Fruit fly (Drosophila melanogaster) whole organism, embryonic: ENCODE data around the gene CG9497.

Source experiments
- Asciz ChIP-seq: fragments of 200-800 bp; sonication (Bioruptor generic); optimal IDR thresholded peaks from 2 replicates; lab custom pipeline; 2017; ENCODE audit warnings: missing biosample characterization, mild to moderate bottlenecking, missing genetic modification characterization, missing genetic modification reagents
- CG10565 ChIP-seq: fragments of 200-800 bp; sonication (Bioruptor generic); optimal IDR thresholded peaks from 3 replicates; lab custom pipeline; 2016; ENCODE audit warnings: missing biosample characterization, mild to moderate bottlenecking, missing genetic modification characterization
- CG10979 ChIP-seq: fragments of 200-800 bp; sonication (Bioruptor generic); optimal IDR thresholded peaks from 2 replicates; lab custom pipeline; 2018; ENCODE audit warnings: missing biosample characterization, mild to moderate bottlenecking, missing genetic modification characterization, moderate library complexity
- CG11398 ChIP-seq: fragments of 200-800 bp; sonication (Bioruptor generic); optimal IDR thresholded peaks from 2 replicates; lab custom pipeline; 2016; ENCODE audit warnings: missing biosample characterization, missing genetic modification characterization
- CG11456 ChIP-seq: fragments of 200-800 bp; sonication (Bioruptor generic); IDR thresholded peaks from 3 replicates; pipeline ENCODE4 v1.3.6; 2022; ENCODE audit warnings: missing biosample characterization, missing genetic modification characterization
- CG12236 ChIP-seq: fragments of 200-800 bp; sonication (Bioruptor generic); optimal IDR thresholded peaks from 2 replicates; lab custom pipeline; 2016; ENCODE audit warnings: missing biosample characterization, missing genetic modification characterization
- CG12744 ChIP-seq: fragments of 200-800 bp; sonication (Bioruptor generic); optimal IDR thresholded peaks from 2 replicates; lab custom pipeline; 2016; ENCODE audit warnings: missing biosample characterization, missing genetic modification characterization
- CG14667 ChIP-seq: fragments of 200-800 bp; sonication (Bioruptor generic); IDR thresholded peaks from 2 replicates; pipeline ENCODE4 v1.3.6; 2022; ENCODE audit warnings: missing biosample characterization, missing genetic modification characterization
- CG15601 ChIP-seq: fragments of 200-800 bp; sonication (Bioruptor generic); optimal IDR thresholded peaks from 3 replicates; lab custom pipeline; 2019; ENCODE audit warnings: missing biosample characterization, mild to moderate bottlenecking, missing genetic modification characterization, moderate library complexity
- CG17186 ChIP-seq: fragments of 200-800 bp; sonication (Bioruptor generic); optimal IDR thresholded peaks from 3 replicates; lab custom pipeline; 2017; ENCODE audit warnings: missing biosample characterization, missing genetic modification reagents, missing genetic modification characterization
- CG17912 ChIP-seq: fragments of 200-800 bp; sonication (Bioruptor generic); optimal IDR thresholded peaks from 2 replicates; lab custom pipeline; 2018; ENCODE audit warnings: missing biosample characterization, mild to moderate bottlenecking, missing genetic modification characterization
- CG18764 ChIP-seq: fragments of 200-800 bp; sonication (Bioruptor generic); optimal IDR thresholded peaks from 3 replicates; lab custom pipeline; 2016; ENCODE audit warnings: missing biosample characterization, missing genetic modification characterization
- CG5953 ChIP-seq: fragments of 200-800 bp; sonication (Bioruptor generic); IDR thresholded peaks from 2 replicates; pipeline ENCODE4 v1.3.6; 2022; ENCODE audit warnings: missing biosample characterization, missing genetic modification characterization
- CG6791 ChIP-seq: fragments of 200-800 bp; sonication (Bioruptor generic); IDR thresholded peaks from 3 replicates; pipeline ENCODE4 v1.3.6; 2022; ENCODE audit warnings: missing biosample characterization, missing genetic modification characterization; ENCODE audit not compliant: partially characterized antibody
- CG7987 ChIP-seq: fragments of 200-800 bp; sonication (Bioruptor generic); optimal IDR thresholded peaks from 2 replicates; lab custom pipeline; 2018; ENCODE audit warnings: missing biosample characterization, mild to moderate bottlenecking, missing genetic modification characterization, moderate library complexity
- CG8290 ChIP-seq, 3 experiments: fragments of 200-800 bp; sonication (Bioruptor generic); optimal IDR thresholded peaks; 2 replicates each; lab custom pipeline; 2016 to 2019; ENCODE audit warnings: missing biosample characterization in 3 of 3, missing genetic modification characterization in 3 of 3, mild to moderate bottlenecking in 2 of 3, moderate library complexity in 1 of 3
- CG8359 ChIP-seq: fragments of 200-800 bp; sonication (Bioruptor generic); optimal IDR thresholded peaks from 2 replicates; lab custom pipeline; 2017; ENCODE audit warnings: missing biosample characterization, mild to moderate bottlenecking, missing genetic modification characterization, borderline replicate concordance
- CG9932 ChIP-seq: fragments of 200-800 bp; sonication (Bioruptor generic); IDR thresholded peaks from 2 replicates; pipeline ENCODE4 v1.3.6; 2022; ENCODE audit warnings: missing biosample characterization, missing genetic modification characterization
- Dip3 ChIP-seq: fragments of 200-800 bp; sonication (Bioruptor generic); optimal IDR thresholded peaks from 3 replicates; lab custom pipeline; 2016; ENCODE audit warnings: missing biosample characterization, missing genetic modification characterization
- Eip74EF ChIP-seq, 2 experiments: fragments of 200-800 bp in 1 of 2; fragments of >200 bp in 1 of 2; sonication (Bioruptor generic) in 1 of 2; optimal IDR thresholded peaks; 2 replicates each; lab custom pipeline; 2017 to 2019; ENCODE audit warnings: missing biosample characterization in 2 of 2, missing genetic modification characterization in 2 of 2, mild to moderate bottlenecking in 1 of 2, moderate library complexity in 1 of 2
- Ets65A ChIP-seq: fragments of 200-800 bp; sonication (Bioruptor generic); peaks from one replicate; lab custom pipeline; 2016; ENCODE audit warnings: missing biosample characterization, missing genetic modification characterization
- Hmx ChIP-seq: fragments of 200-800 bp; sonication (Bioruptor generic); optimal IDR thresholded peaks from 2 replicates; lab custom pipeline; 2016; ENCODE audit warnings: missing biosample characterization, missing genetic modification characterization
- Mad ChIP-seq: fragments of 200-800 bp; sonication (Bioruptor generic); optimal IDR thresholded peaks from 2 replicates; lab custom pipeline; 2016; ENCODE audit warnings: missing biosample characterization, missing genetic modification characterization
- Mes4 ChIP-seq: fragments of 200-800 bp; sonication (Bioruptor generic); optimal IDR thresholded peaks from 2 replicates; lab custom pipeline; 2016; ENCODE audit warnings: missing biosample characterization, missing genetic modification characterization
- Optix ChIP-seq: fragments of 200-800 bp; sonication (Bioruptor generic); IDR thresholded peaks from 3 replicates; pipeline ENCODE4 v1.3.6; 2022; ENCODE audit warnings: missing biosample characterization, missing genetic modification characterization
- Poxn ChIP-seq: fragments of 200-800 bp; sonication (Bioruptor generic); IDR thresholded peaks from 2 replicates; pipeline ENCODE4 v1.3.6; 2022; ENCODE audit warnings: missing biosample characterization, missing genetic modification characterization
- Sin3A ChIP-seq: fragments of >200 bp; optimal IDR thresholded peaks from 2 replicates; lab custom pipeline; 2018
- Trl ChIP-seq, 3 experiments: fragments of >200 bp in 2 of 3; fragments of 200-800 bp in 1 of 3; sonication (Bioruptor generic) in 1 of 3; optimal IDR thresholded peaks; 2 replicates in 1 of 3; 3 replicates in 2 of 3; lab custom pipeline; 2016 to 2017; ENCODE audit warnings: missing biosample characterization in 1 of 3, missing genetic modification characterization in 1 of 3
- abd-A ChIP-seq: fragments of 200-800 bp; sonication (Bioruptor generic); optimal IDR thresholded peaks from 3 replicates; lab custom pipeline; 2019; ENCODE audit warnings: missing biosample characterization, mild to moderate bottlenecking, missing genetic modification characterization, moderate library complexity
- bsh ChIP-seq, 2 experiments: fragments of 200-800 bp; sonication (Bioruptor generic); optimal IDR thresholded peaks; 2 replicates each; lab custom pipeline; 2017 to 2018; ENCODE audit warnings: mild to moderate bottlenecking in 2 of 2, missing biosample characterization in 2 of 2, missing genetic modification characterization in 2 of 2, moderate library complexity in 1 of 2
- crol ChIP-seq: fragments of 200-800 bp; sonication (Bioruptor generic); IDR thresholded peaks from 2 replicates; pipeline ENCODE4 v1.3.6; 2022; ENCODE audit warnings: missing biosample characterization, missing genetic modification characterization
- cwo ChIP-seq: fragments of 200-800 bp; sonication (Bioruptor generic); optimal IDR thresholded peaks from 3 replicates; lab custom pipeline; 2017; ENCODE audit warnings: missing biosample characterization, missing genetic modification characterization, mild to moderate bottlenecking, moderate library complexity, missing genetic modification reagents
- dati ChIP-seq: fragments of 200-800 bp; sonication (Bioruptor generic); IDR thresholded peaks from 2 replicates; pipeline ENCODE4 v1.3.6; 2022; ENCODE audit warnings: missing biosample characterization, missing genetic modification characterization
- gcm2 ChIP-seq: fragments of 200-800 bp; sonication (Bioruptor generic); optimal IDR thresholded peaks from 2 replicates; lab custom pipeline; 2016; ENCODE audit warnings: missing biosample characterization, missing genetic modification characterization
- gem ChIP-seq: fragments of 200-800 bp; sonication (Bioruptor generic); optimal IDR thresholded peaks from 2 replicates; lab custom pipeline; 2019; ENCODE audit warnings: missing biosample characterization, mild to moderate bottlenecking, missing genetic modification characterization, moderate library complexity
- ken ChIP-seq: fragments of 200-800 bp; sonication (Bioruptor generic); IDR thresholded peaks from 3 replicates; pipeline ENCODE4 v1.3.6; 2022; ENCODE audit warnings: missing biosample characterization, missing genetic modification characterization
- lmd ChIP-seq: fragments of 200-800 bp; sonication (Bioruptor generic); IDR thresholded peaks from 2 replicates; pipeline ENCODE4 v1.3.6; 2022; ENCODE audit warnings: missing biosample characterization, missing genetic modification characterization
- luna ChIP-seq: fragments of 200-800 bp; sonication (Bioruptor generic); optimal IDR thresholded peaks from 2 replicates; lab custom pipeline; 2016; ENCODE audit warnings: missing biosample characterization, missing genetic modification characterization
- pan ChIP-seq, 4 experiments: fragments of >200 bp in 3 of 4; fragments of 200-800 bp in 1 of 4; sonication (Bioruptor generic) in 1 of 4; optimal IDR thresholded peaks in 3 of 4; IDR thresholded peaks in 1 of 4; 2 replicates each; pipeline versions ENCODE4 v1.3.6 to Lab custom; 2017 to 2022; ENCODE audit warnings: missing biosample characterization in 2 of 4, missing genetic modification characterization in 2 of 4, mixed read lengths in 1 of 4
- ssp ChIP-seq: fragments of 200-800 bp; sonication (Bioruptor generic); IDR thresholded peaks from 2 replicates; pipeline ENCODE4 v1.3.6; 2022; ENCODE audit warnings: missing biosample characterization, missing genetic modification characterization
- toy ChIP-seq: fragments of 200-800 bp; sonication (Bioruptor generic); IDR thresholded peaks from 2 replicates; pipeline ENCODE4 v1.3.6; 2022; ENCODE audit warnings: missing biosample characterization, missing genetic modification characterization
- trem ChIP-seq: fragments of 200-800 bp; optimal IDR thresholded peaks from 3 replicates; lab custom pipeline; 2019; ENCODE audit warnings: missing biosample characterization, mild to moderate bottlenecking, missing genetic modification characterization, moderate library complexity
- ttk ChIP-seq: fragments of 200-800 bp; sonication (Bioruptor generic); IDR thresholded peaks from 2 replicates; pipeline ENCODE4 v2.1.2; 2022; ENCODE audit warnings: missing biosample characterization, missing genetic modification characterization
- vnd ChIP-seq: fragments of 200-800 bp; sonication (Bioruptor generic); IDR thresholded peaks from 3 replicates; pipeline ENCODE4 v1.3.6; 2022; ENCODE audit warnings: missing biosample characterization, missing genetic modification characterization; ENCODE audit not compliant: partially characterized antibody
- wek ChIP-seq: fragments of 200-800 bp; sonication (Bioruptor generic); optimal IDR thresholded peaks from 3 replicates; lab custom pipeline; 2018; ENCODE audit warnings: missing biosample characterization, mild to moderate bottlenecking, missing genetic modification characterization, moderate library complexity
- zen ChIP-seq: fragments of 200-800 bp; sonication (Bioruptor generic); optimal IDR thresholded peaks from 3 replicates; lab custom pipeline; 2018; ENCODE audit warnings: missing biosample characterization, mild to moderate bottlenecking, missing genetic modification characterization, moderate library complexity
- zen2 ChIP-seq: fragments of 200-800 bp; sonication (Bioruptor generic); IDR thresholded peaks from 3 replicates; pipeline ENCODE4 v1.3.6; 2022; ENCODE audit warnings: missing biosample characterization, missing genetic modification characterization; ENCODE audit not compliant: partially characterized antibody
- zfh2 ChIP-seq: fragments of 200-800 bp; sonication (Bioruptor generic); optimal IDR thresholded peaks from 2 replicates; lab custom pipeline; 2016; ENCODE audit warnings: missing biosample characterization, missing genetic modification characterization

The CG9497 gene

dm6 chr2L:6356686-6357362 is 8.6 kb upstream of the CG9497 start (continued):
- TF ChIP-seq CG8290 (GFP tag; optimal IDR thresholded peaks at IDR 0.05; lab: Kevin White, UChicago): peak; percentile 9
- peak in 1 of 2 experiments; percentile 58 for TF ChIP-seq CG8290 (tag; optimal IDR thresholded peaks at IDR 0.05; lab: Kevin White, UChicago)
- TF ChIP-seq Mes4 (GFP tag; lab: Kevin White, UChicago): peak; percentile 11
- peak; percentile 65 for TF ChIP-seq CG15601 (tag; lab: Kevin White, UChicago)
- no peak for TF ChIP-seq Eip74EF (GFP tag; optimal IDR thresholded peaks at IDR 0.05; lab: Kevin White, UChicago)
- peak; percentile 39 for TF ChIP-seq CG17912 (GFP tag; lab: Kevin White, UChicago)
- TF ChIP-seq Hmx (GFP tag; lab: Kevin White, UChicago): no peak
- no peak for TF ChIP-seq pan (optimal IDR thresholded peaks at IDR 0.05; lab: Kevin White, UChicago)
- peak in 1 of 2 experiments; percentile 59 for TF ChIP-seq pan (GFP tag; optimal IDR thresholded peaks at IDR 0.05 in 1 of 2, IDR thresholded peaks at IDR 0.05 in 1 of 2)
- TF ChIP-seq lmd: peak; percentile 40; the same call in 1 of the 2 replicates
- TF ChIP-seq CG12744 (GFP tag; lab: Kevin White, UChicago): no peak
- TF ChIP-seq CG10565 (GFP tag; lab: Kevin White, UChicago): no peak
- no peak for TF ChIP-seq cwo (GFP tag; lab: Kevin White, UChicago)
- peak; percentile 68 for TF ChIP-seq zen (tag; lab: Kevin White, UChicago)
- peak; percentile 77 for TF ChIP-seq CG7987 (GFP tag; lab: Kevin White, UChicago)
- no peak for TF ChIP-seq gcm2 (GFP tag; lab: Kevin White, UChicago)
- no peak for TF ChIP-seq Mad (GFP tag; lab: Kevin White, UChicago)
- TF ChIP-seq CG10979: peak; percentile 87
- TF ChIP-seq ken (GFP tag; lab: Robert Waterston, UW): 0 out of 3 replicates have a peak, but pooled peaks have one; percentile 8
- TF ChIP-seq CG17186 (GFP tag; lab: Kevin White, UChicago): no peak
- peak; percentile 6 for TF ChIP-seq wek (GFP tag; lab: Kevin White, UChicago)
- no peak for TF ChIP-seq gem
- no peak for TF ChIP-seq ttk (GFP tag; lab: Robert Waterston, UW)
- TF ChIP-seq crol (GFP tag; lab: Robert Waterston, UW): no peak
- no peak for TF ChIP-seq zfh2 (GFP tag; lab: Kevin White, UChicago)
- no peak for TF ChIP-seq Dip3 (GFP tag; lab: Kevin White, UChicago)
- no peak for TF ChIP-seq Trl (optimal IDR thresholded peaks at IDR 0.05; lab: Kevin White, UChicago)
- peak; percentile 13 for TF ChIP-seq Trl (GFP tag; optimal IDR thresholded peaks at IDR 0.05; lab: Kevin White, UChicago)
- TF ChIP-seq CG5953 (GFP tag; lab: Robert Waterston, UW): no peak
- TF ChIP-seq CG14667 (GFP tag; lab: Robert Waterston, UW): no peak
- no peak for TF ChIP-seq CG6791 (GFP tag; lab: Robert Waterston, UW)
- no peak for TF ChIP-seq CG8359
- TF ChIP-seq Ets65A (GFP tag; lab: Kevin White, UChicago): peak; percentile 82
- TF ChIP-seq Optix (GFP tag; lab: Robert Waterston, UW): 0 out of 3 replicates have a peak, but pooled peaks have one; percentile 40
- TF ChIP-seq CG11456 (GFP tag; lab: Robert Waterston, UW): 0 out of 3 replicates have a peak, but pooled peaks have one; percentile 57
- no peak for TF ChIP-seq CG12236 (GFP tag; lab: Kevin White, UChicago)
- TF ChIP-seq ssp (GFP tag; lab: Robert Waterston, UW): no peak
- no peak for TF ChIP-seq zen2 (GFP tag; lab: Robert Waterston, UW)
- peak; percentile 46 for TF ChIP-seq trem
- TF ChIP-seq CG9932 (GFP tag; lab: Robert Waterston, UW): peak; percentile 51
- TF ChIP-seq vnd (GFP tag; lab: Robert Waterston, UW): no peak
- no peak for TF ChIP-seq toy
- TF ChIP-seq Asciz (GFP tag; lab: Kevin White, UChicago): peak; percentile 44
- TF ChIP-seq Sin3A (lab: Kevin White, UChicago): no peak
- peak; percentile 56 for TF ChIP-seq CG18764 (GFP tag; lab: Kevin White, UChicago)
- TF ChIP-seq bsh (GFP tag; optimal IDR thresholded peaks at IDR 0.05; lab: Kevin White, UChicago): peak in 1 of 2 experiments; percentile 49
- no peak for TF ChIP-seq abd-A (tag; lab: Kevin White, UChicago)
- no peak for TF ChIP-seq Poxn (GFP tag; lab: Robert Waterston, UW)
- no peak for TF ChIP-seq dati (GFP tag; lab: Robert Waterston, UW)
- TF ChIP-seq CG11398 (GFP tag; lab: Kevin White, UChicago): no peak
- no peak for TF ChIP-seq luna (GFP tag; lab: Kevin White, UChicago)
